Worm (Caenorhabditis elegans): ENCODE measurements around the gene B0250.7.

DNA sequence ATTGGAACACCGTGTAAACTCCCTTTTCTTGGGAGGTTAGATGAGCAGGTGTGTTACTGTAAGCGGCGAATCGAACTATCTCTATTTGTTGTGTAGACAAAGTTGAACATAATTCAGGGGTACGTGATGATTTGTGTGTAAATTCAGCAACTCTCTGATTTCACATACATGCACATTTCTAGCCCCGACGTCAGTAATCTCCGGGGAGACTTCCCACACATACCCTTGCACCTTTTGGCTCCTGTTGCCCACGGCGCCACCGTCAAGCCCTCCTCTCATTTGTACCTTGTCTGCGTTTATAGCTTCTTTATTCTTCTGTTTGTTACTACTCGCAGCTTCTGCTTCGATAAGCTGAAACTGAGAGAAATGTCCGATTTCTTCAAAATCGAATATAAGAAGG lies 43.1 kb upstream of the B0250.7 start, which contains the start of gene Y38H6C.25:
- TF ChIP-seq nhr-237 (tag; optimal IDR thresholded peaks at IDR 0.05) (no peak), blmp-1 (tag; optimal IDR thresholded peaks at IDR 0.05; ENCODE audit: insufficient read depth) (no peak), elt-1 (tag; optimal IDR thresholded peaks at IDR 0.05) (no peak), elt-3 (tag; optimal IDR thresholded peaks at IDR 0.05) (no peak), nhr-77 (tag; optimal IDR thresholded peaks at IDR 0.05) (no peak), C34F6.9 (tag; optimal IDR thresholded peaks at IDR 0.05) (no peak), lsy-2 (tag; optimal IDR thresholded peaks at IDR 0.05) (no peak), ama-1 (optimal IDR thresholded peaks at IDR 0.05) (no peak), ceh-16 (tag; optimal IDR thresholded peaks at IDR 0.05) (no peak)
